Worm (Caenorhabditis elegans) whole organism, L2 larva: ENCODE results near the gene E01G6.1.
"Not testable (repeated sequence)": the region's sequence is repeated elsewhere in the genome, so short reads cannot be mapped to it uniquely, and the experiment has no call there.

Source experiments
- C34F6.9 ChIP-seq: fragments of 150-350 bp; optimal IDR thresholded peaks from 2 replicates; lab custom pipeline; 2014; ENCODE audit warnings: missing biosample characterization, missing genetic modification characterization
- F13H6.1 ChIP-seq: sonication (generic microtip); optimal IDR thresholded peaks from 2 replicates; lab custom pipeline; 2016; ENCODE audit warnings: missing genetic modification characterization, missing compliant biosample characterization
- aly-2 ChIP-seq: fragments of 150-350 bp; optimal IDR thresholded peaks from 2 replicates; lab custom pipeline; 2014; ENCODE audit warnings: missing biosample characterization, missing genetic modification characterization
- ama-1 ChIP-seq: fragments of 150-350 bp; optimal IDR thresholded peaks from 2 replicates; lab custom pipeline; 2018; ENCODE audit warnings: inconsistent platforms
- ceh-16 ChIP-seq: fragments of 150-350 bp; optimal IDR thresholded peaks from 2 replicates; lab custom pipeline; 2014; ENCODE audit warnings: missing biosample characterization, missing genetic modification characterization
- dmd-4 ChIP-seq: sonication (generic microtip); optimal IDR thresholded peaks from 2 replicates; lab custom pipeline; 2017; ENCODE audit warnings: missing biosample characterization, missing genetic modification characterization
- lin-13 ChIP-seq: fragments of 150-350 bp; optimal IDR thresholded peaks from 2 replicates; lab custom pipeline; 2014; ENCODE audit warnings: missing biosample characterization, missing genetic modification reagents, missing genetic modification characterization
- mab-5 ChIP-seq: fragments of 150-350 bp; optimal IDR thresholded peaks from 2 replicates; lab custom pipeline; 2014; ENCODE audit warnings: missing biosample characterization, missing genetic modification characterization
- nhr-10 ChIP-seq: sonication (generic microtip); optimal IDR thresholded peaks from 2 replicates; lab custom pipeline; 2017; ENCODE audit warnings: missing biosample characterization, missing genetic modification characterization
- nhr-23 ChIP-seq: fragments of 150-350 bp; optimal IDR thresholded peaks from 2 replicates; lab custom pipeline; 2014; ENCODE audit warnings: missing biosample characterization, missing genetic modification reagents, missing genetic modification characterization
- nhr-25 ChIP-seq: fragments of 150-350 bp; sonication (generic microtip); optimal IDR thresholded peaks from 3 replicates; lab custom pipeline; 2014; ENCODE audit warnings: missing biosample characterization, missing genetic modification characterization
- nhr-6 ChIP-seq: fragments of 150-350 bp; optimal IDR thresholded peaks from 2 replicates; lab custom pipeline; 2014; ENCODE audit warnings: missing biosample characterization, missing genetic modification characterization
- peb-1 ChIP-seq: fragments of 150-350 bp; optimal IDR thresholded peaks from 2 replicates; lab custom pipeline; 2014; ENCODE audit warnings: missing biosample characterization, missing genetic modification characterization
- sem-4 ChIP-seq: fragments of 150-350 bp; optimal IDR thresholded peaks from 2 replicates; lab custom pipeline; 2014; ENCODE audit warnings: missing biosample characterization, missing genetic modification reagents, missing genetic modification characterization
- skn-1 ChIP-seq: sonication (generic microtip); optimal IDR thresholded peaks from 2 replicates; lab custom pipeline; 2017; ENCODE audit warnings: missing biosample characterization, missing genetic modification characterization
- sma-9 ChIP-seq, 2 experiments: fragments of 150-350 bp in 1 of 2; sonication (generic microtip) in 1 of 2; optimal IDR thresholded peaks; 2 replicates each; lab custom pipeline; 2014 to 2016; ENCODE audit warnings: missing genetic modification characterization in 2 of 2, mild to moderate bottlenecking in 1 of 2, missing biosample characterization in 1 of 2, missing compliant biosample characterization in 1 of 2, missing genetic modification reagents in 1 of 2, moderate library complexity in 1 of 2
- snpc-4 ChIP-seq: fragments of 150-350 bp; optimal IDR thresholded peaks from 2 replicates; lab custom pipeline; 2014; ENCODE audit warnings: missing biosample characterization, missing genetic modification characterization
- unc-55 ChIP-seq: fragments of 150-350 bp; sonication (generic microtip); optimal IDR thresholded peaks from 3 replicates; lab custom pipeline; 2014; ENCODE audit warnings: missing biosample characterization, missing genetic modification reagents, missing genetic modification characterization
- unc-62 ChIP-seq: fragments of 150-350 bp; optimal IDR thresholded peaks from 2 replicates; lab custom pipeline; 2014; ENCODE audit warnings: missing biosample characterization, missing genetic modification reagents, missing genetic modification characterization
- ztf-11 ChIP-seq: sonication (generic microtip); optimal IDR thresholded peaks from 2 replicates; lab custom pipeline; 2017; ENCODE audit warnings: missing biosample characterization, missing genetic modification characterization

E01G6.1 gene

ce11 chrX:12306565-12306964 lies 45.9 kb downstream of the E01G6.1 start, which contains the start of gene phf-32:
phf-32 (plus strand) TSS chrX:12306865.
- no peak for TF ChIP-seq F13H6.1 (tag; lab: Kevin White, UChicago)
- TF ChIP-seq aly-2 (tag; lab: Kevin White, UChicago), result no peak
- TF ChIP-seq nhr-25 (tag; lab: Kevin White, UChicago), result no peak
- TF ChIP-seq ama-1 (lab: Kevin White, UChicago), result no peak
- no peak for TF ChIP-seq unc-55 (GFP tag; lab: Kevin White, UChicago)

ce11 chrX:12308045-12308499 lies 47.4 kb downstream of the E01G6.1 start, which contains the start of gene F17A2.16:
F17A2.16 (plus strand) TSS chrX:12308449.
- not testable (repeated sequence) for TF ChIP-seq skn-1 (tag; lab: Kevin White, UChicago); mab-5 (tag; lab: Kevin White, UChicago); snpc-4

- no peak for TF ChIP-seq lin-13 (GFP tag; lab: Kevin White, UChicago)
- no peak for TF ChIP-seq sma-9 (GFP tag; optimal IDR thresholded peaks at IDR 0.05; lab: Kevin White, UChicago)
- TF ChIP-seq sma-9 (tag; optimal IDR thresholded peaks at IDR 0.05; lab: Kevin White, UChicago), result no peak
- no peak for TF ChIP-seq ceh-16 (tag; lab: Kevin White, UChicago)
- no peak for TF ChIP-seq C34F6.9
- no peak for TF ChIP-seq dmd-4 (tag; lab: Kevin White, UChicago)
- TF ChIP-seq F13H6.1 (tag; lab: Kevin White, UChicago), result no peak
- TF ChIP-seq peb-1 (tag; lab: Kevin White, UChicago), result no peak
Observed at ce11 chrX:12313779-12314178, 53.1 kb downstream of the E01G6.1 start.

- TF ChIP-seq ztf-11 (tag; lab: Kevin White, UChicago), result no peak
Observed at ce11 chrX:12314395-12314794, 53.7 kb downstream of the E01G6.1 start.

ce11 chrX:12315268-12315667 lies 54.6 kb downstream of the E01G6.1 start, which contains the start of gene xtr-2:
xtr-2 (plus strand) TSS chrX:12315568.
- TF ChIP-seq nhr-10 (tag; lab: Kevin White, UChicago) (no peak), unc-62 (GFP tag; lab: Kevin White, UChicago) (no peak), nhr-23 (no peak), sem-4 (no peak), nhr-6 (tag; lab: Kevin White, UChicago) (no peak)
